Worm (Caenorhabditis elegans) whole organism, L3 larva: ENCODE results near the gene tbx-7.

ENCODE experiments used
- R02D3.7 ChIP-seq: fragments of 150-350 bp; optimal IDR thresholded peaks from 2 replicates; lab custom pipeline; 2014; ENCODE audit warnings: missing biosample characterization, missing genetic modification characterization
- aly-2 ChIP-seq: fragments of 150-350 bp; optimal IDR thresholded peaks from 2 replicates; lab custom pipeline; 2014; ENCODE audit warnings: missing biosample characterization, missing genetic modification characterization
- lin-39 ChIP-seq: fragments of 150-350 bp; optimal IDR thresholded peaks from 2 replicates; lab custom pipeline; 2018; ENCODE audit warnings: missing biosample characterization, missing genetic modification reagents, missing genetic modification characterization
- nhr-237 ChIP-seq: fragments of 150-350 bp; optimal IDR thresholded peaks from 2 replicates; lab custom pipeline; 2014; ENCODE audit warnings: missing biosample characterization, missing genetic modification characterization
- pha-4 ChIP-seq: fragments of 150-350 bp; optimal IDR thresholded peaks from 2 replicates; lab custom pipeline; 2014; ENCODE audit warnings: missing biosample characterization, missing genetic modification reagents, missing genetic modification characterization
- unc-39 ChIP-seq: sonication (generic microtip); optimal IDR thresholded peaks from 4 replicates; lab custom pipeline; 2017; ENCODE audit warnings: missing biosample characterization, missing genetic modification characterization
- ztf-11 ChIP-seq: fragments of 150-350 bp; optimal IDR thresholded peaks from 2 replicates; lab custom pipeline; 2014; ENCODE audit warnings: missing biosample characterization, missing genetic modification characterization

DNA sequence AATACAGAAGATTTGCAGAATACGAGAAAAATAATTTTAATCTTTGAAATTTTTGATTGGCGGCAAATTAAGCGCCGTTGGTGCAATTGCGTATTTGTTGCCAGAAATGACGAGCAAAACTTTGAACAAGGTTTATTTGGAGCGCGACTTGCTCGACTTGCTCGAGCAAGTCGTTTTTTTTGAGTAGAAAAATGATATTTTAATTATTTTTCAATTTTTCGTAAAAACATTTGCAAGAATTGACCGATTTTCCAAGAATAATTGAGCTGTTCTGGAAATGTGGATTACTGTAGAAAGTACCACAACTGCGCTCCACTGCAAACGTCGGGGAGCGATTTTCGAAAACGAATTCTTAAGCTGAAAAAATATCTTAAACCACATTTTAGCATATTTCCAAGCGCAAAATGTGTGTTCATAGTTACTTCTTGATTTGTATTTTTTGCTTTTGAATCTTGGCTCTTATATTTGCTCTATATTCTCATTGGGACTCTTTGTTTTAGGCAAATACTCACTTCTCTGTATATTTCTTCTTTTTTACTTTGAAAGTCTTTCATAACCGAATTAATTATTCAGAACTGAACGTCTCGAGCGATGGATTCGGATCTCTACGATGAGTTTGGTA is 19.2 kb downstream of the tbx-7 start, which contains the start of the genes gcna-1 and eftu-2:
- TF ChIP-seq pha-4 (tag; lab: Kevin White, UChicago) (no peak), nhr-237 (tag; lab: Kevin White, UChicago) (no peak), lin-39 (tag; lab: Kevin White, UChicago) (no peak), unc-39 (tag; lab: Kevin White, UChicago) (no peak), R02D3.7 (tag; lab: Kevin White, UChicago) (no peak), aly-2 (tag; lab: Kevin White, UChicago) (no peak), ztf-11 (tag; lab: Kevin White, UChicago) (no peak)
